Fruit fly (Drosophila melanogaster) whole organism, prepupa: Measurements from ENCODE around the gene Snapin.

Experiments
- CG11294 ChIP-seq: fragments of 200-800 bp; sonication (Bioruptor generic); IDR thresholded peaks from 2 replicates; pipeline ENCODE4 v1.3.6; 2022; ENCODE audit warnings: missing biosample characterization, missing genetic modification characterization
- CG32006 ChIP-seq: fragments of 200-800 bp; sonication (Bioruptor generic); optimal IDR thresholded peaks from 3 replicates; lab custom pipeline; 2017; ENCODE audit warnings: missing biosample characterization, mild to moderate bottlenecking, missing genetic modification characterization
- CG3919 ChIP-seq: fragments of 200-800 bp; sonication (Bioruptor generic); optimal IDR thresholded peaks from 3 replicates; lab custom pipeline; 2016; ENCODE audit warnings: missing biosample characterization, missing genetic modification characterization
- CG6792 ChIP-seq: fragments of 200-800 bp; sonication (Bioruptor generic); optimal IDR thresholded peaks from 3 replicates; lab custom pipeline; 2016; ENCODE audit warnings: missing biosample characterization, missing genetic modification characterization
- CG6854 ChIP-seq: fragments of 200-800 bp; sonication (Bioruptor generic); optimal IDR thresholded peaks from 2 replicates; lab custom pipeline; 2017; ENCODE audit warnings: missing biosample characterization, mild to moderate bottlenecking, missing genetic modification characterization
- CG8119 ChIP-seq: fragments of 200-800 bp; sonication (Bioruptor generic); IDR thresholded peaks from 3 replicates; pipeline ENCODE4 v1.3.6; 2022; ENCODE audit warnings: missing biosample characterization, missing genetic modification characterization
- CG8319 ChIP-seq: fragments of 200-800 bp; sonication (Bioruptor generic); optimal IDR thresholded peaks from 3 replicates; lab custom pipeline; 2016; ENCODE audit warnings: missing biosample characterization, missing genetic modification characterization
- Eip75B ChIP-seq: fragments of 200-800 bp; sonication (Bioruptor generic); optimal IDR thresholded peaks from 3 replicates; lab custom pipeline; 2016; ENCODE audit warnings: missing biosample characterization, missing genetic modification characterization
- Eip78C ChIP-seq: fragments of 200-800 bp; sonication (Bioruptor generic); peaks from one replicate; lab custom pipeline; 2016; ENCODE audit warnings: missing biosample characterization, missing genetic modification characterization
- Hr39 ChIP-seq: fragments of 200-800 bp; sonication (Bioruptor generic); optimal IDR thresholded peaks from 2 replicates; lab custom pipeline; 2016; ENCODE audit warnings: missing biosample characterization, missing genetic modification characterization
- Hr4 ChIP-seq: fragments of 200-800 bp; sonication (Bioruptor generic); optimal IDR thresholded peaks from 3 replicates; lab custom pipeline; 2016; ENCODE audit warnings: missing biosample characterization, missing genetic modification characterization
- Sox15 ChIP-seq: fragments of 200-800 bp; sonication (Bioruptor generic); optimal IDR thresholded peaks from 3 replicates; lab custom pipeline; 2016; ENCODE audit warnings: missing biosample characterization, missing genetic modification characterization

- no peak for TF ChIP-seq Sox15
- no peak for TF ChIP-seq Eip75B (GFP tag; lab: Kevin White, UChicago)
- TF ChIP-seq Hr4: no peak
- TF ChIP-seq Hr39 (GFP tag; lab: Kevin White, UChicago): no peak
- TF ChIP-seq CG6854 (GFP tag; lab: Kevin White, UChicago): no peak
- TF ChIP-seq CG11294 (GFP tag; lab: Robert Waterston, UW): no peak
- no peak for TF ChIP-seq CG3919 (GFP tag; lab: Kevin White, UChicago)
- TF ChIP-seq Eip78C (GFP tag; lab: Kevin White, UChicago): no peak
- no peak for TF ChIP-seq CG6792 (GFP tag; lab: Kevin White, UChicago)
- no peak for TF ChIP-seq CG32006 (GFP tag; lab: Kevin White, UChicago)
- TF ChIP-seq CG8119: no peak
- no peak for TF ChIP-seq CG8319
These were observed 36.4 kb downstream of the Snapin start for dm6 chr2L:2723100-2723499.
